Worm (Caenorhabditis elegans): ENCODE measurements around the gene srh-19.

- no peak for TF ChIP-seq sox-2 (GFP tag; IDR thresholded peaks at IDR 0.05)
- TF ChIP-seq npax-4 (tag; optimal IDR thresholded peaks at IDR 0.05), result no peak
- TF ChIP-seq ceh-9 (tag; optimal IDR thresholded peaks at IDR 0.05), result no peak
- no peak for TF ChIP-seq ceh-30 (tag; optimal IDR thresholded peaks at IDR 0.05)
- TF ChIP-seq lin-11 (tag; optimal IDR thresholded peaks at IDR 0.05), result no peak
- no peak for TF ChIP-seq dmd-4 (tag; optimal IDR thresholded peaks at IDR 0.05; ENCODE audit: borderline replicate concordance)
- no peak for TF ChIP-seq unc-55 (GFP tag; optimal IDR thresholded peaks at IDR 0.05)
- no peak for TF ChIP-seq pha-4 (tag; optimal IDR thresholded peaks at IDR 0.05)
- TF ChIP-seq pax-1 (tag; optimal IDR thresholded peaks at IDR 0.05), result no peak
These were observed 18.5 kb upstream of the srh-19 start for ce11 chrX:1394437-1394836.
